Fruit fly (Drosophila melanogaster) whole organism, embryonic: ENCODE results near the gene CG3529.
A peak's percentile ranks its signal among the peaks of the same experiment; 100 is the strongest.

Experiments used
- BEAF-32 ChIP-seq: fragments of 200-800 bp; sonication (Bioruptor generic); optimal IDR thresholded peaks from 3 replicates; lab custom pipeline; 2017; ENCODE audit warnings: missing biosample characterization, missing genetic modification characterization, mild to moderate bottlenecking, moderate library complexity, missing genetic modification reagents
- Bteb2 ChIP-seq: fragments of 200-800 bp; sonication (Bioruptor generic); optimal IDR thresholded peaks from 2 replicates; lab custom pipeline; 2016; ENCODE audit warnings: missing biosample characterization, missing genetic modification characterization
- C15 ChIP-seq: fragments of 200-800 bp; sonication (Bioruptor generic); IDR thresholded peaks from 3 replicates; pipeline ENCODE4 v1.3.6; 2022; ENCODE audit warnings: missing biosample characterization, missing genetic modification characterization
- CG10565 ChIP-seq: fragments of 200-800 bp; sonication (Bioruptor generic); optimal IDR thresholded peaks from 3 replicates; lab custom pipeline; 2016; ENCODE audit warnings: missing biosample characterization, mild to moderate bottlenecking, missing genetic modification characterization
- CG10959 ChIP-seq: fragments of 200-800 bp; sonication (Bioruptor generic); IDR thresholded peaks from 2 replicates; pipeline ENCODE4 v1.3.6; 2022; ENCODE audit warnings: missing biosample characterization, missing genetic modification characterization
- CG11560 ChIP-seq: fragments of 200-800 bp; sonication (Bioruptor generic); IDR thresholded peaks from 3 replicates; pipeline ENCODE4 v1.3.6; 2022; ENCODE audit warnings: missing biosample characterization, missing genetic modification characterization
- CG12236 ChIP-seq: fragments of 200-800 bp; sonication (Bioruptor generic); optimal IDR thresholded peaks from 2 replicates; lab custom pipeline; 2016; ENCODE audit warnings: missing biosample characterization, missing genetic modification characterization
- CG1233 ChIP-seq: fragments of 200-800 bp; sonication (Bioruptor generic); optimal IDR thresholded peaks from 4 replicates; lab custom pipeline; 2018; ENCODE audit warnings: missing biosample characterization, mild to moderate bottlenecking, missing genetic modification characterization
- CG12391 ChIP-seq: fragments of 200-800 bp; sonication (Bioruptor generic); optimal IDR thresholded peaks from 3 replicates; lab custom pipeline; 2018; ENCODE audit warnings: missing biosample characterization, mild to moderate bottlenecking, missing genetic modification characterization, moderate library complexity
- CG12744 ChIP-seq: fragments of 200-800 bp; sonication (Bioruptor generic); optimal IDR thresholded peaks from 2 replicates; lab custom pipeline; 2016; ENCODE audit warnings: missing biosample characterization, missing genetic modification characterization
- CG13624 ChIP-seq: fragments of 200-800 bp; sonication (Bioruptor generic); optimal IDR thresholded peaks from 2 replicates; lab custom pipeline; 2016; ENCODE audit warnings: missing biosample characterization, missing genetic modification characterization
- CG17328 ChIP-seq: fragments of 200-800 bp; sonication (Bioruptor generic); IDR thresholded peaks from 2 replicates; pipeline ENCODE4 v1.3.6; 2022; ENCODE audit warnings: missing biosample characterization, missing genetic modification characterization
- CG17359 ChIP-seq: fragments of 200-800 bp; sonication (Bioruptor generic); optimal IDR thresholded peaks from 3 replicates; lab custom pipeline; 2018; ENCODE audit warnings: missing biosample characterization, mild to moderate bottlenecking, missing genetic modification characterization, moderate library complexity
- CG2129 ChIP-seq: fragments of 200-800 bp; sonication (Bioruptor generic); IDR thresholded peaks from 2 replicates; pipeline ENCODE4 v1.3.6; 2022; ENCODE audit warnings: missing biosample characterization, missing genetic modification characterization; ENCODE audit not compliant: partially characterized antibody
- CG2202 ChIP-seq: fragments of 200-800 bp; sonication (Bioruptor generic); optimal IDR thresholded peaks from 2 replicates; lab custom pipeline; 2018; ENCODE audit warnings: missing biosample characterization, mild to moderate bottlenecking, missing genetic modification characterization
- CG3281 ChIP-seq: fragments of 200-800 bp; sonication (Bioruptor generic); optimal IDR thresholded peaks from 3 replicates; lab custom pipeline; 2017; ENCODE audit warnings: missing biosample characterization, mild to moderate bottlenecking, missing genetic modification characterization
- CG4404 ChIP-seq: fragments of 200-800 bp; sonication (Bioruptor generic); IDR thresholded peaks from 2 replicates; pipeline ENCODE4 v1.3.6; 2022; ENCODE audit warnings: missing biosample characterization, missing genetic modification characterization
- CG6654 ChIP-seq: fragments of 200-800 bp; sonication (Bioruptor generic); optimal IDR thresholded peaks from 2 replicates; lab custom pipeline; 2017; ENCODE audit warnings: missing biosample characterization, mild to moderate bottlenecking, missing genetic modification characterization
- CG6854 ChIP-seq: fragments of 200-800 bp; sonication (Bioruptor generic); optimal IDR thresholded peaks from 3 replicates; lab custom pipeline; 2017; ENCODE audit warnings: missing biosample characterization, mild to moderate bottlenecking, missing genetic modification characterization
- CG7745 ChIP-seq: fragments of 200-800 bp; sonication (Bioruptor generic); optimal IDR thresholded peaks from 2 replicates; lab custom pipeline; 2018; ENCODE audit warnings: missing biosample characterization, mild to moderate bottlenecking, missing genetic modification characterization, moderate library complexity
- CG7928 ChIP-seq: fragments of 200-800 bp; sonication (Bioruptor generic); optimal IDR thresholded peaks from 2 replicates; lab custom pipeline; 2017; ENCODE audit warnings: missing biosample characterization, mild to moderate bottlenecking, missing genetic modification characterization
- CG7963 ChIP-seq: fragments of 200-800 bp; sonication (Bioruptor generic); IDR thresholded peaks from 3 replicates; pipeline ENCODE4 v1.3.6; 2022; ENCODE audit warnings: missing biosample characterization, missing genetic modification characterization; ENCODE audit not compliant: partially characterized antibody
- CG8089 ChIP-seq: fragments of 200-800 bp; sonication (Bioruptor generic); optimal IDR thresholded peaks from 3 replicates; lab custom pipeline; 2016; ENCODE audit warnings: missing biosample characterization, missing genetic modification characterization
- CG9437 ChIP-seq: fragments of 200-800 bp; sonication (Bioruptor generic); optimal IDR thresholded peaks from 2 replicates; lab custom pipeline; 2018; ENCODE audit warnings: missing biosample characterization, mild to moderate bottlenecking, missing genetic modification characterization
- CkIIα-i1 ChIP-seq: fragments of 200-800 bp; sonication (Bioruptor generic); IDR thresholded peaks from 2 replicates; pipeline ENCODE4 v1.3.6; 2022; ENCODE audit warnings: missing biosample characterization, missing genetic modification characterization
- D19B ChIP-seq: fragments of 200-800 bp; sonication (Bioruptor generic); optimal IDR thresholded peaks from 2 replicates; lab custom pipeline; 2017; ENCODE audit warnings: missing biosample characterization, mild to moderate bottlenecking, missing genetic modification characterization
- Dek ChIP-seq: fragments of 200-800 bp; sonication (Bioruptor generic); optimal IDR thresholded peaks from 3 replicates; lab custom pipeline; 2019; ENCODE audit warnings: missing biosample characterization, mild to moderate bottlenecking, missing genetic modification characterization, moderate library complexity
- Drgx ChIP-seq: fragments of 200-800 bp; sonication (Bioruptor generic); IDR thresholded peaks from 2 replicates; pipeline ENCODE4 v1.3.6; 2022; ENCODE audit warnings: missing biosample characterization, missing genetic modification characterization
- Ets97D ChIP-seq: fragments of 200-800 bp; sonication (Bioruptor generic); optimal IDR thresholded peaks from 3 replicates; lab custom pipeline; 2016; ENCODE audit warnings: missing biosample characterization, missing genetic modification characterization
- HLHmδ ChIP-seq: fragments of 200-800 bp; sonication (Bioruptor generic); optimal IDR thresholded peaks from 2 replicates; lab custom pipeline; 2018; ENCODE audit warnings: missing biosample characterization, mild to moderate bottlenecking, missing genetic modification characterization, moderate library complexity
- Hr3 ChIP-seq: fragments of 200-800 bp; sonication (Bioruptor generic); optimal IDR thresholded peaks from 3 replicates; lab custom pipeline; 2016; ENCODE audit warnings: missing biosample characterization, missing genetic modification characterization
- Hr39 ChIP-seq: fragments of >200 bp; optimal IDR thresholded peaks from 2 replicates; lab custom pipeline; 2017
- Hr78 ChIP-seq, 2 experiments: fragments of 200-800 bp in 1 of 2; fragments of >200 bp in 1 of 2; sonication (Bioruptor generic) in 1 of 2; optimal IDR thresholded peaks; 2 replicates each; lab custom pipeline; 2017 to 2019; ENCODE audit warnings: missing biosample characterization in 2 of 2, missing genetic modification characterization in 2 of 2, mild to moderate bottlenecking in 1 of 2, moderate library complexity in 1 of 2
- MTF-1 ChIP-seq: fragments of 200-800 bp; sonication (Bioruptor generic); optimal IDR thresholded peaks from 2 replicates; lab custom pipeline; 2018; ENCODE audit warnings: missing biosample characterization, mild to moderate bottlenecking, missing genetic modification characterization, borderline replicate concordance
- Oaz ChIP-seq: fragments of 200-800 bp; sonication (Bioruptor generic); IDR thresholded peaks from 2 replicates; pipeline ENCODE4 v1.3.6; 2022; ENCODE audit warnings: missing biosample characterization, missing genetic modification characterization
- Side ChIP-seq: fragments of 200-800 bp; sonication (Bioruptor generic); optimal IDR thresholded peaks from 2 replicates; lab custom pipeline; 2016; ENCODE audit warnings: missing biosample characterization, missing genetic modification characterization
- Xbp1 ChIP-seq: fragments of 200-800 bp; sonication (Bioruptor generic); optimal IDR thresholded peaks from 3 replicates; lab custom pipeline; 2016; ENCODE audit warnings: missing biosample characterization, mild to moderate bottlenecking, missing genetic modification characterization
- bab2 ChIP-seq: fragments of 200-800 bp; sonication (Bioruptor generic); optimal IDR thresholded peaks from 2 replicates; lab custom pipeline; 2016; ENCODE audit warnings: missing biosample characterization, missing genetic modification characterization
- bbx ChIP-seq: fragments of 200-800 bp; sonication (Bioruptor generic); IDR thresholded peaks from 2 replicates; pipeline ENCODE4 v1.3.6; 2022; ENCODE audit warnings: missing biosample characterization, missing genetic modification characterization; ENCODE audit not compliant: partially characterized antibody
- cad ChIP-seq: fragments of >200 bp; optimal IDR thresholded peaks from 2 replicates; lab custom pipeline; 2017; ENCODE audit warnings: missing biosample characterization, missing genetic modification characterization
- caup ChIP-seq: fragments of 200-800 bp; sonication (Bioruptor generic); optimal IDR thresholded peaks from 3 replicates; lab custom pipeline; 2017; ENCODE audit warnings: missing biosample characterization, mild to moderate bottlenecking, missing genetic modification characterization, moderate library complexity; ENCODE audit not compliant: severe bottlenecking
- crc ChIP-seq: fragments of 200-800 bp; sonication (Bioruptor generic); optimal IDR thresholded peaks from 2 replicates; lab custom pipeline; 2016; ENCODE audit warnings: missing biosample characterization, missing genetic modification characterization
- dysf ChIP-seq: fragments of 200-800 bp; sonication (Bioruptor generic); IDR thresholded peaks from 3 replicates; pipeline ENCODE4 v1.3.6; 2022; ENCODE audit warnings: missing biosample characterization, missing genetic modification characterization
- fd3F ChIP-seq: fragments of 200-800 bp; sonication (Bioruptor generic); optimal IDR thresholded peaks from 2 replicates; lab custom pipeline; 2018; ENCODE audit warnings: missing biosample characterization, mild to moderate bottlenecking, missing genetic modification characterization, moderate library complexity
- gcm2 ChIP-seq: fragments of 200-800 bp; sonication (Bioruptor generic); optimal IDR thresholded peaks from 2 replicates; lab custom pipeline; 2016; ENCODE audit warnings: missing biosample characterization, missing genetic modification characterization
- knrl ChIP-seq: fragments of 200-800 bp; sonication (Bioruptor generic); IDR thresholded peaks from 3 replicates; pipeline ENCODE4 v1.3.6; 2022; ENCODE audit warnings: missing biosample characterization, missing genetic modification characterization; ENCODE audit not compliant: partially characterized antibody
- nom ChIP-seq: fragments of 200-800 bp; sonication (Bioruptor generic); optimal IDR thresholded peaks from 2 replicates; lab custom pipeline; 2017; ENCODE audit warnings: missing biosample characterization, missing genetic modification characterization, mild to moderate bottlenecking, moderate library complexity, missing genetic modification reagents
- org-1 ChIP-seq: fragments of 200-800 bp; sonication (Bioruptor generic); optimal IDR thresholded peaks from 2 replicates; lab custom pipeline; 2017; ENCODE audit warnings: missing biosample characterization, missing genetic modification characterization
- tup ChIP-seq: fragments of 200-800 bp; sonication (Bioruptor generic); optimal IDR thresholded peaks from 2 replicates; lab custom pipeline; 2016; ENCODE audit warnings: missing biosample characterization, mild to moderate bottlenecking, missing genetic modification characterization, moderate library complexity
- twi ChIP-seq: fragments of 200-800 bp; optimal IDR thresholded peaks from 2 replicates; lab custom pipeline; 2019; ENCODE audit warnings: missing biosample characterization, mild to moderate bottlenecking, missing genetic modification characterization, moderate library complexity
- wdn ChIP-seq: fragments of 200-800 bp; sonication (Bioruptor generic); IDR thresholded peaks from 2 replicates; pipeline ENCODE4 v1.3.6; 2022; ENCODE audit warnings: missing biosample characterization, missing genetic modification characterization

CG3529 gene

DNA sequence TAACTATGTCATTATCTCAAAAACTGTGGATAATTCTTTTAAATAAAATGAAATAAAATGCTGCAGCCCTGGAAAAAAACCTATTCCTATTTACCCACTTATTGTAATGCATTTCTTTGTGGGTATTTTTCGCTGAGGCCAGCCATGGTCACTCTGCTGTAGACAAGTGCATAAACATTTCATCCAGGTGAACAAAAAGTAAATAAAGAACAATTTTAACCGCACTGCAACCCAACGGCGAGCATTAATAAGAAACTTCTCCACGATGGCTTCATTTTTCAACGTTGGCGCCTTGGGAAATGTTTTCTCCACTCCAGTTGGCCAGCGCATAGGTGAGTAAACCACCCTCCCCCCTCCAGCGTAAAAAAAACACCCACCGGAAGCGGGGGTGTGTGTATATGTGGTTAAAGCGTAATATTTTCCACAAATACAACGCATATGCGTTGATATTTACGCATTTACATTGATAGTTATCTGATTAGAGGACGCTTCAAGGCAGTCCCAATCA is at the start of gene CG3529 (continued):
- TF ChIP-seq Xbp1 (GFP tag; lab: Kevin White, UChicago) (peak; percentile 8), CG6854 (GFP tag; lab: Kevin White, UChicago) (peak; percentile 17), MTF-1 (GFP tag; lab: Kevin White, UChicago) (peak; percentile 36), Drgx (GFP tag; lab: Robert Waterston, UW) (no peak), CG6654 (GFP tag; lab: Kevin White, UChicago) (no peak), crc (no peak), Bteb2 (GFP tag; lab: Kevin White, UChicago) (peak; percentile 20), BEAF-32 (GFP tag; lab: Kevin White, UChicago) (peak; percentile 47), CG17328 (GFP tag; lab: Robert Waterston, UW) (no peak), CG2202 (tag; lab: Kevin White, UChicago) (peak; percentile 16), Ets97D (GFP tag; lab: Kevin White, UChicago) (peak; percentile 67), HLHmδ (GFP tag; lab: Kevin White, UChicago) (no peak), tup (GFP tag; lab: Kevin White, UChicago) (no peak), Oaz (GFP tag; lab: Robert Waterston, UW) (no peak), CG12391 (tag; lab: Kevin White, UChicago) (peak; percentile 39), CG11560 (tag; lab: Robert Waterston, UW) (no peak), gcm2 (no peak), caup (peak; percentile 53), CG7745 (tag; lab: Kevin White, UChicago) (no peak), CG1233 (GFP tag; lab: Kevin White, UChicago) (no peak), Hr39 (lab: Kevin White, UChicago) (no peak), CG2129 (GFP tag; lab: Robert Waterston, UW) (no peak), CG10565 (GFP tag; lab: Kevin White, UChicago) (no peak), CG13624 (peak; percentile 32), Hr78 (GFP tag; optimal IDR thresholded peaks at IDR 0.05; lab: Kevin White, UChicago) (no peak), bbx (GFP tag; lab: Robert Waterston, UW) (0 out of 2 replicates have a peak, but pooled peaks have one; percentile 11), CG12744 (GFP tag; lab: Kevin White, UChicago) (no peak), dysf (GFP tag; lab: Robert Waterston, UW) (no peak), bab2 (GFP tag; lab: Kevin White, UChicago) (no peak), CG9437 (no peak), D19B (GFP tag; lab: Kevin White, UChicago) (no peak), CG17359 (peak; percentile 13), cad (GFP tag; lab: Kevin White, UChicago) (no peak), CG10959 (no peak), Side (GFP tag; lab: Kevin White, UChicago) (no peak), CG7963 (GFP tag; lab: Robert Waterston, UW) (no peak), fd3F (GFP tag; lab: Kevin White, UChicago) (no peak), CG4404 (no peak), C15 (GFP tag; lab: Robert Waterston, UW) (no peak), wdn (GFP tag; lab: Robert Waterston, UW) (no peak), nom (GFP tag; lab: Kevin White, UChicago) (peak; percentile 51), CG8089 (no peak), org-1 (GFP tag; lab: Kevin White, UChicago) (no peak), Hr3 (GFP tag; lab: Kevin White, UChicago) (no peak), twi (tag; lab: Kevin White, UChicago) (no peak), CG3281 (GFP tag; lab: Kevin White, UChicago) (peak; percentile 25), Dek (tag; lab: Kevin White, UChicago) (peak; percentile 39), CG12236 (GFP tag; lab: Kevin White, UChicago) (peak; percentile 10), CkIIα-i1 (GFP tag; lab: Robert Waterston, UW) (no peak), CG7928 (GFP tag; lab: Kevin White, UChicago) (peak; percentile 89), knrl (GFP tag; lab: Robert Waterston, UW) (no peak)
